Fruit fly (Drosophila melanogaster) whole organism, adult: ENCODE results near the gene CycK.
A peak's percentile ranks its signal among the peaks of the same experiment; 100 is the strongest.

Source experiments
- CG11617 ChIP-seq: fragments of 200-800 bp; sonication (Bioruptor generic); optimal IDR thresholded peaks from 2 replicates; lab custom pipeline; 2017; ENCODE audit warnings: mild to moderate bottlenecking, missing biosample characterization, missing genetic modification reagents, missing genetic modification characterization
- CG12768 ChIP-seq: fragments of 200-800 bp; sonication (Bioruptor generic); optimal IDR thresholded peaks from 2 replicates; lab custom pipeline; 2017; ENCODE audit warnings: missing biosample characterization, missing genetic modification characterization, mild to moderate bottlenecking, moderate library complexity, missing genetic modification reagents
- CG14711 ChIP-seq: fragments of 200-800 bp; sonication (Bioruptor generic); optimal IDR thresholded peaks from 2 replicates; lab custom pipeline; 2018; ENCODE audit warnings: missing biosample characterization, mild to moderate bottlenecking, missing genetic modification characterization, moderate library complexity
- CG1620 ChIP-seq: fragments of 200-800 bp; sonication (Bioruptor generic); optimal IDR thresholded peaks from 2 replicates; lab custom pipeline; 2016; ENCODE audit warnings: missing biosample characterization, missing genetic modification characterization
- CG33017 ChIP-seq: fragments of 200-800 bp; sonication (Bioruptor generic); optimal IDR thresholded peaks from 2 replicates; lab custom pipeline; 2018; ENCODE audit warnings: missing biosample characterization, mild to moderate bottlenecking, missing genetic modification characterization, moderate library complexity
- CG5204 ChIP-seq: fragments of 200-800 bp; sonication (Bioruptor generic); optimal IDR thresholded peaks from 2 replicates; lab custom pipeline; 2016; ENCODE audit warnings: missing biosample characterization, missing genetic modification characterization
- CG7045 ChIP-seq: fragments of 200-800 bp; sonication (Bioruptor generic); optimal IDR thresholded peaks from 2 replicates; lab custom pipeline; 2017; ENCODE audit warnings: missing biosample characterization, mild to moderate bottlenecking, missing genetic modification characterization
- CG7101 ChIP-seq: fragments of 200-800 bp; sonication (Bioruptor generic); optimal IDR thresholded peaks from 2 replicates; lab custom pipeline; 2018; ENCODE audit warnings: missing biosample characterization, mild to moderate bottlenecking, missing genetic modification characterization, moderate library complexity
- Clk ChIP-seq: fragments of 200-800 bp; sonication (Bioruptor generic); optimal IDR thresholded peaks from 2 replicates; lab custom pipeline; 2017; ENCODE audit warnings: missing biosample characterization, missing genetic modification characterization
- Crg-1 ChIP-seq: fragments of 200-800 bp; sonication (Bioruptor generic); optimal IDR thresholded peaks from 2 replicates; lab custom pipeline; 2016; ENCODE audit warnings: missing biosample characterization, missing genetic modification characterization
- Hr96 ChIP-seq: fragments of 200-800 bp; sonication (Bioruptor generic); optimal IDR thresholded peaks from 2 replicates; lab custom pipeline; 2016; ENCODE audit warnings: missing biosample characterization, missing genetic modification characterization
- Mnt ChIP-seq: fragments of 200-800 bp; sonication (Bioruptor generic); optimal IDR thresholded peaks from 2 replicates; lab custom pipeline; 2016; ENCODE audit warnings: missing biosample characterization, mild to moderate bottlenecking, missing genetic modification characterization
- bab1 ChIP-seq: fragments of 200-800 bp; sonication (Bioruptor generic); optimal IDR thresholded peaks from 3 replicates; lab custom pipeline; 2019; ENCODE audit warnings: missing biosample characterization, mild to moderate bottlenecking, missing genetic modification characterization, moderate library complexity
- cic ChIP-seq: fragments of 200-800 bp; sonication (Bioruptor generic); optimal IDR thresholded peaks from 2 replicates; lab custom pipeline; 2017; ENCODE audit warnings: missing biosample characterization, mild to moderate bottlenecking, missing genetic modification characterization, moderate library complexity
- cnc ChIP-seq, 2 experiments: fragments of >200 bp; optimal IDR thresholded peaks; 2 replicates each; lab custom pipeline; 2017
- kay ChIP-seq: fragments of 200-800 bp; sonication (Bioruptor generic); peaks from one replicate; lab custom pipeline; 2016; ENCODE audit warnings: missing biosample characterization, missing genetic modification characterization, borderline replicate concordance
- ovo ChIP-seq: fragments of 200-800 bp; sonication (Bioruptor generic); optimal IDR thresholded peaks from 2 replicates; lab custom pipeline; 2016; ENCODE audit warnings: missing biosample characterization, missing genetic modification characterization
- pad ChIP-seq: fragments of 200-800 bp; sonication (Bioruptor generic); optimal IDR thresholded peaks from 3 replicates; lab custom pipeline; 2017; ENCODE audit warnings: missing biosample characterization, missing genetic modification characterization, mild to moderate bottlenecking, moderate library complexity, missing genetic modification reagents
- tj ChIP-seq: fragments of 200-800 bp; sonication (Bioruptor generic); optimal IDR thresholded peaks from 3 replicates; lab custom pipeline; 2017; ENCODE audit warnings: missing biosample characterization, mild to moderate bottlenecking, missing genetic modification characterization, moderate library complexity
- toe ChIP-seq: fragments of 200-800 bp; sonication (Bioruptor generic); optimal IDR thresholded peaks from 2 replicates; lab custom pipeline; 2016; ENCODE audit warnings: missing biosample characterization, missing genetic modification characterization

Gene CycK

DNA sequence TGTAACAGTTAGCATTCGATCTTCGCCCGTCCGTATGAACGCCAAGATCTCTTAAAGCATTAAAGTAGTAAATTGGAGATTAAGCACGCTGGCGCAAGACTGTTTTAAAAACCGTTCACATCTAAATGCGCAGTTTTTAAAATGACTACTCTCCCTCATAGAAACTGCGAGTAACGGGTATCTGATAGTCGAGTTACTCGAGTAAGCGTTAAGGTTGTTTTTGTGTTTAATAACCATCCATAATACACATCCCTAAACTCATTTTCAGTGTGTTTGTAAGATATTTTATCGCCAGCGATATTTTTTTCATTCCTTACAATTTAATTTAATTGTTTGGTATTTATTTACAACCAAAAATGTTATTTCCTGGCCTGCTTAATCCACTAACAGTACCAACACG lies 29.9 kb upstream of the CycK start:
- no peak for TF ChIP-seq cic
- peak; percentile 67 for TF ChIP-seq kay (GFP tag; lab: Kevin White, UChicago)

DNA sequence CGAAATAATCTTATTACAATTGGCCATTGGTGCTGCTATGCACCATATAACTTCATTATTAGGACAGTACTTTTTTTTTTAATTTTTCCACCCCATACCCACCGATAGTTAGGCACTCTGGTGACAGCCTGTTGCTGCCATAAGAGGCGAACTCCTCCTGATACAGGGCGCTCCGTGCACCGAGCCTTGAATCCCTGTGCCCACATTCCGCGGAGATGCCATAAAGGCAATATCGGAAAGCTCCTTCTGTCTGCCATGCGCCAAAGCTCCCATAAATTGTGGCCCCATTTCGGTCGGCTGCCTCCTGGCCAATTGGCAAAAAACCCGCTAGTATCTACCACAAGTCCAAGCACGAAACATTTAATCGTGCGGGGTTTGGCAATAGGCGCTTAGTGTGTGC lies 23.3 kb upstream of the CycK start:
- TF ChIP-seq CG7101 (tag; lab: Kevin White, UChicago) (no peak), CG7045 (GFP tag; lab: Kevin White, UChicago) (no peak), CG5204 (GFP tag; lab: Kevin White, UChicago) (no peak), ovo (GFP tag; lab: Kevin White, UChicago) (no peak), Mnt (GFP tag; lab: Kevin White, UChicago) (no peak), cnc (optimal IDR thresholded peaks at IDR 0.05; lab: Kevin White, UChicago) (no peak), kay (GFP tag; lab: Kevin White, UChicago) (no peak), Clk (GFP tag; lab: Kevin White, UChicago) (no peak), CG11617 (GFP tag; lab: Kevin White, UChicago) (no peak), Crg-1 (GFP tag; lab: Kevin White, UChicago) (no peak), CG33017 (no peak), CG12768 (GFP tag; lab: Kevin White, UChicago) (no peak), tj (GFP tag; lab: Kevin White, UChicago) (no peak), CG14711 (no peak), Hr96 (GFP tag; lab: Kevin White, UChicago) (no peak), toe (GFP tag; lab: Kevin White, UChicago) (no peak), cic (no peak), bab1 (GFP tag; lab: Kevin White, UChicago) (no peak), CG1620 (GFP tag; lab: Kevin White, UChicago) (no peak), pad (no peak)

DNA sequence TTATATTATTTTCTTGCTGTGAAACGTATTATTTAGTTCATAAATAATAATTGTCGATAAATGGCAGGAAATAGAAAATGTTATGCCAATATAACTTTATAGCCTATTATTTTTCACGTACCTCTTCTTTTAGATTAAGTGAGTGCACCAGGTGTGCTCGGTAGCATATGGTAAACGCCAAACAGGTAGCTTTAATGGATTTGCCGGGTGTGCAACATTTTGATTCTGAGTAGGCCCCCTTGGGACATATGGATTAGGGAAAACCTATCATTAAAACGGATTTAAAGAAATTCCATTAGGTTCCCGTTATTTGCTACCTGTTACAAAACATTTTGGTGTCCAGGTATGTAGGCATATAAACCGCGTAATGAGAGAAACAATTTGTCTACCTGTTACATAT lies 21.4 kb upstream of the CycK start, which contains the start of gene dunk:
TSS of gene dunk (plus strand) at position 301 of the 400 bp plus-strand sequence.
- TF ChIP-seq toe (GFP tag; lab: Kevin White, UChicago) (no peak), CG12768 (GFP tag; lab: Kevin White, UChicago) (no peak), CG11617 (GFP tag; lab: Kevin White, UChicago) (no peak), Hr96 (GFP tag; lab: Kevin White, UChicago) (no peak), ovo (GFP tag; lab: Kevin White, UChicago) (no peak)

DNA sequence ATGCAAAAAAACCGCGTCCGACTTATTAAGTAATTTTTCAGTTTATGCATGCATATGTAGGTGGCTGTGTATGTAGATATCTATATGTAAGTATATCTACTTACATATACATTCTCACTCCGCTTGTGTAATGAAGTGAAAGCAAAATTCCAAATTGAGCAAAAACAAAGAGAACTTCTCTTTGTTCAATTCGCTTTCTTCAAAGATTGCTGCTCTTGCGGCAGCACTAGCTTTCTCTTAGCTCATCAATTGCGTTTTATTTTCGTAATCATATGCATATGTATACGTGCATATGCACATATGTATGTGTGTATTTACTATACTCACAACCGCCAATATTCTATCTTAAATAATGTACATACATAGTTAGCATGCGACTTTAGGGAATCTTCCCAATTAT lies 18.8 kb upstream of the CycK start:
- TF ChIP-seq kay (GFP tag; lab: Kevin White, UChicago) (peak; percentile 89), CG14711 (peak; percentile 7), Mnt (GFP tag; lab: Kevin White, UChicago) (no peak), tj (GFP tag; lab: Kevin White, UChicago) (peak; percentile 27), CG5204 (GFP tag; lab: Kevin White, UChicago) (no peak)

DNA sequence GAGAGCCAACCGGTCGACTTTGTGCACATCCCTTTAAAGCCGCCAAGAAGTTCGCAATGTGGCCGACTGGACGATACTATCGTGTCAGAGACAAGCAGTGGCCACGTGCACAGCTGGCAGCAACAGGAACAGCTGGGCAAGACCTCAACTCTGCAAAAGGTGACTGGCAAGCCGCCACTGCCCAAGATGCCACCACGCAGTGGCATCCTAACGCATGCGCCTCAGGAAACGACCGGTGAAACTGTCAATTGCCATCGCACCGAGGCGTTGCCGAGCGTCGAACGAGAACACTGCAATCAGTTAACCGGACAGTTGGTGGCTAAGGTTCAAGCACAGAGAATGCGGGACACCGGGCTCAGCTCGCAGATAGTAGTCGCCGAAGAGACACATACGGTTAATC lies 16.3 kb upstream of the CycK start:
- TF ChIP-seq pad: no peak
- TF ChIP-seq Hr96 (GFP tag; lab: Kevin White, UChicago): no peak
- no peak for TF ChIP-seq CG7045 (GFP tag; lab: Kevin White, UChicago)
- TF ChIP-seq Mnt (GFP tag; lab: Kevin White, UChicago): no peak
- no peak for TF ChIP-seq Crg-1 (GFP tag; lab: Kevin White, UChicago)
- no peak for TF ChIP-seq CG12768 (GFP tag; lab: Kevin White, UChicago)
- TF ChIP-seq CG1620 (GFP tag; lab: Kevin White, UChicago): no peak
- no peak for TF ChIP-seq CG14711
- no peak for TF ChIP-seq cic
- no peak for TF ChIP-seq kay (GFP tag; lab: Kevin White, UChicago)
- no peak for TF ChIP-seq CG11617 (GFP tag; lab: Kevin White, UChicago)
- no peak for TF ChIP-seq CG33017
- TF ChIP-seq CG7101 (tag; lab: Kevin White, UChicago): no peak
- TF ChIP-seq bab1 (GFP tag; lab: Kevin White, UChicago): no peak
- TF ChIP-seq tj (GFP tag; lab: Kevin White, UChicago): no peak
- no peak for TF ChIP-seq cnc (optimal IDR thresholded peaks at IDR 0.05; lab: Kevin White, UChicago)
- TF ChIP-seq ovo (GFP tag; lab: Kevin White, UChicago): no peak

DNA sequence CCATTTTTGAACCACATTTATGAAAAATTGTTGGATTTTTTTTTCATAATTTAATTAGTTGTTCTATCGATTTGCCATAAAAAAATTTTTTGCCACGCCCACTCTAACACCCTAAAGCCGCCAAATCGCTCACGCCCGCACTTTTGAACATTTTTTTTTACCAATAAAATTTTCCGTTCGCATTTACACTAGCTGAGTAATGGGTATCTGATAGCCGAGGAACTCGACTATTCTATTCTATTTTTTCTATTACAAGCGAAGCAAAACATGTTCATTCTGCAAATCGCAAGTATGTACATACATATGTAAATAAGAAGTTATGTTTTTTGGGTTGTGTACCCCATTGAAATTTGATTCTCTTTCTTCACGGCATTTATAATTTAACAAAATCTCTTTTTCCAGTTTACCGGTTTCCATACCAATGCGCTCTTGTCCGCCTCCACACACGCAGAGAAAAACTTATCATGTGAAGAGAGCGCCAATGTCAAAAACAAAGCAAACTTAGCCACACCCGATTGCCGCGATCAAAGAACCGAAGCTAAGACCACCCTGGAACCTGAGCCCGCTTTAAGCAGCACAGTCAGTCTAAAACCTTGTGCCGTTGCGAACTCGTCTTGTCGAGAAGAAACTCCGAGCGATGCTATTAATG lies 15.5 kb upstream of the CycK start:
- TF ChIP-seq toe (GFP tag; lab: Kevin White, UChicago): no peak
- no peak for TF ChIP-seq pad
- TF ChIP-seq CG33017: no peak
- no peak for TF ChIP-seq kay (GFP tag; lab: Kevin White, UChicago)

DNA sequence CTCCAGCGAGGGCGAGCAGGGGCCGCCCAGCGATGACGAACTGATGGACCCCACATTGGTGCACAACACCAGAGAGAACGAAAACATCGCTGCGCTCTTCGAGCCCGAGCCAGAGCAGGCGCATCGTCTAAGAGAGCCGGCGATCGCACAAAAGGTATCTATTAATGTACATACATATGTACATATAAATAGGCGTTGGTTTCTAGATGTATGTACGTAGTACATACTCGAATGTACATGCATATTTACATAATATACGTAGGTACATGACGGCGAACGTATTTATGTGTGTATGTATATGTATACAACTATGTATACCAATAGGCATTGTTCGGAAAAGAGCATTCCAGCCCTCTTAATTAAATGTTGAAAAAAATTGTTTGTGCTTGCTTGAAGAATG lies 14.2 kb upstream of the CycK start:
- TF ChIP-seq kay (GFP tag; lab: Kevin White, UChicago): peak; percentile 89
- TF ChIP-seq Mnt (GFP tag; lab: Kevin White, UChicago): no peak
- no peak for TF ChIP-seq CG14711
